Worm (Caenorhabditis elegans): ENCODE measurements around the gene mau-8.

mau-8 gene

ce11 chrIV:13395255-13395654 is 17.4 kb downstream of the mau-8 start (continued):
- TF ChIP-seq C16A3.4 (tag; optimal IDR thresholded peaks at IDR 0.05) (peak; percentile 75), nhr-237 (tag; optimal IDR thresholded peaks at IDR 0.05) (peak; percentile 64), snpc-4 (tag; optimal IDR thresholded peaks at IDR 0.05) (peak; percentile 24), xbp-1 (tag; optimal IDR thresholded peaks at IDR 0.05) (peak; percentile 79), C04F5.9 (tag; optimal IDR thresholded peaks at IDR 0.05) (no peak), ceh-63 (GFP tag; optimal IDR thresholded peaks at IDR 0.05) (no peak), nhr-71 (tag; optimal IDR thresholded peaks at IDR 0.05) (peak; percentile 97)

- no peak for TF ChIP-seq C16A3.4 (tag; optimal IDR thresholded peaks at IDR 0.05)
- TF ChIP-seq nhr-20 (tag; optimal IDR thresholded peaks at IDR 0.05), result peak; percentile 18
- peak; percentile 32 for TF ChIP-seq nhr-90 (tag; optimal IDR thresholded peaks at IDR 0.05; ENCODE audit: poor library complexity)
- no peak for TF ChIP-seq zip-4 (GFP tag; optimal IDR thresholded peaks at IDR 0.05)
- TF ChIP-seq nhr-71 (tag; optimal IDR thresholded peaks at IDR 0.05), result peak; percentile 27
- peak in 1 of 2 experiments; percentile 5 for TF ChIP-seq lin-35 (GFP tag; optimal IDR thresholded peaks at IDR 0.05)
- peak; percentile 80 for TF ChIP-seq elt-2 (tag; optimal IDR thresholded peaks at IDR 0.05)
- no peak for TF ChIP-seq efl-1 (optimal IDR thresholded peaks at IDR 0.05)
- TF ChIP-seq efl-1 (GFP tag; optimal IDR thresholded peaks at IDR 0.05 in 1 of 2), result peak in 1 of 2 experiments; percentile 54
These were observed 18.6 kb downstream of the mau-8 start for ce11 chrIV:13396375-13396774.

- TF ChIP-seq mdl-1 (tag; optimal IDR thresholded peaks at IDR 0.05) (peak in 1 of 2 experiments; percentile 17), fkh-8 (tag; optimal IDR thresholded peaks at IDR 0.05) (no peak)
These were observed 20.9 kb downstream of the mau-8 start, which contains the start of gene Y62E10A.13 for ce11 chrIV:13398728-13399127. Gene Y62E10A.13, minus strand, starts transcription at chrIV:13399053.

- TF ChIP-seq irx-1 (tag; optimal IDR thresholded peaks at IDR 0.05) (no peak), nhr-47 (tag; optimal IDR thresholded peaks at IDR 0.05) (no peak), pag-3 (tag; optimal IDR thresholded peaks at IDR 0.05; ENCODE audit: borderline replicate concordance, insufficient read depth) (no peak), unc-86 (tag; optimal IDR thresholded peaks at IDR 0.05) (no peak), efl-3 (GFP tag; optimal IDR thresholded peaks at IDR 0.05) (no peak)
These were observed 22.9 kb downstream of the mau-8 start, which contains the start of the genes memi-2 and cyp-31A5 for ce11 chrIV:13400456-13401364. Gene memi-2, minus strand, starts transcription at chrIV:13400506. Gene cyp-31A5, plus strand, starts transcription at chrIV:13401289.

- no peak for TF ChIP-seq Y116A8C.19 (tag; optimal IDR thresholded peaks at IDR 0.05; ENCODE audit: borderline replicate concordance)
- peak; percentile 80 for TF ChIP-seq blmp-1 (tag; optimal IDR thresholded peaks at IDR 0.05)
These were observed 30.2 kb downstream of the mau-8 start, which contains the start of gene Y62E10A.19 for ce11 chrIV:13408018-13408417. Gene Y62E10A.19, minus strand, starts transcription at chrIV:13408306.

- no peak for TF ChIP-seq nhr-237 (tag; optimal IDR thresholded peaks at IDR 0.05)
- TF ChIP-seq mdl-1 (tag; optimal IDR thresholded peaks at IDR 0.05), result peak in 1 of 2 experiments; percentile 59
- peak; percentile 11 for TF ChIP-seq blmp-1 (tag; optimal IDR thresholded peaks at IDR 0.05)
- peak; percentile 27 for TF ChIP-seq snu-23 (GFP tag; optimal IDR thresholded peaks at IDR 0.05)
- peak in 1 of 3 experiments; percentile 19 for TF ChIP-seq dpl-1 (GFP tag; optimal IDR thresholded peaks at IDR 0.05)
- TF ChIP-seq nhr-77 (tag; optimal IDR thresholded peaks at IDR 0.05), result no peak
- TF ChIP-seq grh-1 (GFP tag; IDR thresholded peaks at IDR 0.05), result 0 out of 2 replicates have a peak, but pooled peaks have one; percentile 29
- peak; percentile 13 to 37 for TF ChIP-seq lin-35 (GFP tag; optimal IDR thresholded peaks at IDR 0.05)
These were observed 35.1 kb downstream of the mau-8 start, which contains the start of gene gcl-1 for ce11 chrIV:13412845-13413383. Gene gcl-1, minus strand, starts transcription at chrIV:13412895.

Data from whole organism, L1 larva.